Worm (Caenorhabditis elegans): ENCODE measurements around the gene F23F1.2.

DNA sequence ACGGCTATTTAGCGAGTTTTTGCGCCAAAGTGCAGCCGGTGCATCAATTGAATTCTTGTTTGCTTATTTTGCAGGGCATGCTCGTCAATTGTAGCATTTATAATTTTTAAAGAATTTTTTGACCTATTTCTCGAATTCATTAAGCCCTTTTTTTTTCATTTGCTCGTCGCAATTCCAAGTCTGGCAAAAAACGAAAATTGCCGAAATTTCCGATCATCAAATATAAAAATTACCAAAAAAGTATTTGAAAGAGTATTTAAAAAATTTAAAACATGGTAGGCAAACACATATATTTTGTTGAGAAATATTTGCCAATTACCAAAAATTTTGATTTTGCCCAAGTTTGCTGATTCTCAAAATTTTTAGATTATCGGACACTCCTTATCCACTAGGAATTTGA is 50.1 kb downstream of the F23F1.2 start, which contains the start of gene C50D2.6:
- TF ChIP-seq dao-5 (tag; optimal IDR thresholded peaks at IDR 0.05) (no peak), him-1 (tag; optimal IDR thresholded peaks at IDR 0.05) (no peak), W03F9.2 (tag; optimal IDR thresholded peaks at IDR 0.05) (no peak)
